Worm (Caenorhabditis elegans) whole organism, midembryonic: ENCODE measurements around the gene twk-12.

Source experiments
- T22C8.4 ChIP-seq: fragments of 200-800 bp; sonication (Bioruptor generic); IDR thresholded peaks from 2 replicates; pipeline ENCODE4 v1.3.6; 2022; ENCODE audit warnings: missing genetic modification characterization, missing compliant biosample characterization
- cog-1 ChIP-seq: sonication (generic microtip); optimal IDR thresholded peaks from 2 replicates; lab custom pipeline; 2016; ENCODE audit warnings: missing genetic modification characterization, missing compliant biosample characterization
- flt-1 ChIP-seq: fragments of 200-800 bp; sonication (Bioruptor generic); IDR thresholded peaks from 2 replicates; pipeline ENCODE4 v1.3.6; 2022; ENCODE audit warnings: missing genetic modification characterization, missing compliant biosample characterization
- klf-2 ChIP-seq: fragments of 200-800 bp; sonication (Bioruptor generic); conservative IDR thresholded peaks from 2 replicates; pipeline ENCODE4 v1.3.6; 2022; ENCODE audit warnings: missing genetic modification reagents, missing genetic modification characterization, missing compliant biosample characterization
- med-1 ChIP-seq: sonication (generic microtip); optimal IDR thresholded peaks from 2 replicates; lab custom pipeline; 2017; ENCODE audit warnings: missing genetic modification characterization, mild to moderate bottlenecking, missing compliant biosample characterization, antibody characterized with exemption, missing genetic modification reagents; ENCODE audit not compliant: insufficient read depth
- ref-1 ChIP-seq: fragments of 200-800 bp; sonication (Bioruptor generic); conservative IDR thresholded peaks from 2 replicates; pipeline ENCODE4 v1.3.6; 2022; ENCODE audit warnings: missing genetic modification reagents, missing genetic modification characterization, missing compliant biosample characterization
- tab-1 ChIP-seq: fragments of 200-800 bp; sonication (Bioruptor generic); IDR thresholded peaks from 2 replicates; pipeline ENCODE4 v1.3.6; 2022; ENCODE audit warnings: missing genetic modification characterization, missing compliant biosample characterization
- ztf-23 ChIP-seq: fragments of 200-800 bp; sonication (Bioruptor generic); IDR thresholded peaks from 2 replicates; pipeline ENCODE4 v1.3.6; 2022; ENCODE audit warnings: missing genetic modification reagents, missing genetic modification characterization, missing compliant biosample characterization
- ztf-29 ChIP-seq: fragments of 200-800 bp; sonication (Bioruptor generic); IDR thresholded peaks from 2 replicates; pipeline ENCODE4 v1.3.6; 2022; ENCODE audit warnings: missing genetic modification reagents, missing genetic modification characterization, missing compliant biosample characterization

The twk-12 gene

ce11 chrV:10681117-10681959 is 14.0 kb downstream of the twk-12 start:
- peak; percentile 4; the same call in 1 of the 2 replicates for TF ChIP-seq flt-1 (GFP tag; lab: Robert Waterston, UW)
- no peak for TF ChIP-seq klf-2 (GFP tag; lab: Robert Waterston, UW)
- TF ChIP-seq tab-1, result no peak
- TF ChIP-seq cog-1 (tag; lab: Kevin White, UChicago), result no peak
- TF ChIP-seq ztf-23 (GFP tag; lab: Robert Waterston, UW), result 0 out of 2 replicates have a peak, but pooled peaks have one; percentile 50
- peak; percentile 42; the same call in 1 of the 2 replicates for TF ChIP-seq ref-1 (GFP tag; lab: Robert Waterston, UW)
- no peak for TF ChIP-seq ztf-29 (GFP tag; lab: Robert Waterston, UW)
- TF ChIP-seq T22C8.4 (GFP tag; lab: Robert Waterston, UW), result peak; percentile 69; the same call in 1 of the 2 replicates

DNA sequence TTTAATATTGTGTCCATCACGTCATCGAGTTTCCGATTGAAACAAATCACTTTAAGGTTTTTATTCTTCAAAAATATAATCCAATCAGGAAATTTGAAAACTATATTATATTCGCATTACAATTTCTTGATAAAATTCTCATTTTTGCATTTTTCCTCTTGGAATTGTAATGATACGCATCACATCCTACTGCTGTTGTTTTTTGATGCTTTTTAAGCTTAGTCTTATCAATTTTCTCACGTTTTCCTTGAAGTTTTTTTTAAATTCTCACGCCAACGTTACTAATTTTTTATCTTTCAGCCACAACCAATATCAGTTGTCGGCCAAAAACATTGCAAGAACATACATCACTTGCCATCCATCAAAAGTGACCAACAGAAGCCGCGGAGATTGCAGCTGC is 14.7 kb downstream of the twk-12 start, which contains the start of gene gsp-1:
TSS of gene gsp-1 (plus strand) at position 301 of the 400 bp plus-strand sequence.
- no peak for TF ChIP-seq flt-1 (GFP tag; lab: Robert Waterston, UW)
- TF ChIP-seq cog-1 (tag; lab: Kevin White, UChicago), result no peak
- TF ChIP-seq med-1 (GFP tag; lab: Kevin White, UChicago), result no peak
- no peak for TF ChIP-seq tab-1
- no peak for TF ChIP-seq ref-1 (GFP tag; lab: Robert Waterston, UW)
- TF ChIP-seq klf-2 (GFP tag; lab: Robert Waterston, UW), result no peak
- TF ChIP-seq ztf-23 (GFP tag; lab: Robert Waterston, UW), result no peak
- TF ChIP-seq ztf-29 (GFP tag; lab: Robert Waterston, UW), result no peak
- no peak for TF ChIP-seq T22C8.4 (GFP tag; lab: Robert Waterston, UW)

DNA sequence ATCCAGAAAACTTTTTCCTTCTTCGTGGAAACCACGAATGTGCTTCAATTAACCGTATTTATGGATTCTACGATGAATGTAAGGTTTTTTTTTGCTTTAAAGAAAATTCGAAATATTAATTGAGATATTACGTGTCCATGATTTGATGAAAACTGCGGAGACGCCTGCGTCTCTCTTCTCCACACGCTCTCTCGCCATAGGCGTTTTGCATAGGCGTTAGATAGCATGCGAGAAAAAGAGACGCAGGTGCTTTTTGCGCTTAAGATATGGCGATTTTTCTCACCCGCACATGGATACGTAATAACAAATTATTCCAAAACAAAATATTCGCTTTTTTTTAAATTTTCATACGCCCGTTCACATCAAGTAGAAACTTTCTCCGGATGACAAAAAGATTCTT is 16.1 kb downstream of the twk-12 start:
- TF ChIP-seq flt-1 (GFP tag; lab: Robert Waterston, UW) (no peak), klf-2 (GFP tag; lab: Robert Waterston, UW) (no peak), ref-1 (GFP tag; lab: Robert Waterston, UW) (no peak), ztf-23 (GFP tag; lab: Robert Waterston, UW) (no peak), tab-1 (no peak), med-1 (GFP tag; lab: Kevin White, UChicago) (no peak), cog-1 (tag; lab: Kevin White, UChicago) (no peak), T22C8.4 (GFP tag; lab: Robert Waterston, UW) (no peak), ztf-29 (GFP tag; lab: Robert Waterston, UW) (no peak)

ce11 chrV:10684748-10685147 is 17.4 kb downstream of the twk-12 start:
- TF ChIP-seq ztf-23 (GFP tag; lab: Robert Waterston, UW) (no peak), cog-1 (tag; lab: Kevin White, UChicago) (no peak), med-1 (GFP tag; lab: Kevin White, UChicago) (no peak), flt-1 (GFP tag; lab: Robert Waterston, UW) (no peak), klf-2 (GFP tag; lab: Robert Waterston, UW) (no peak), ztf-29 (GFP tag; lab: Robert Waterston, UW) (no peak), T22C8.4 (GFP tag; lab: Robert Waterston, UW) (no peak), tab-1 (no peak), ref-1 (GFP tag; lab: Robert Waterston, UW) (no peak)

- TF ChIP-seq ztf-29 (GFP tag; lab: Robert Waterston, UW) (no peak), cog-1 (tag; lab: Kevin White, UChicago) (no peak), ref-1 (GFP tag; lab: Robert Waterston, UW) (no peak), T22C8.4 (GFP tag; lab: Robert Waterston, UW) (no peak), flt-1 (GFP tag; lab: Robert Waterston, UW) (no peak), klf-2 (GFP tag; lab: Robert Waterston, UW) (no peak), tab-1 (no peak), med-1 (GFP tag; lab: Kevin White, UChicago) (no peak), ztf-23 (GFP tag; lab: Robert Waterston, UW) (no peak)
These were observed 20.2 kb downstream of the twk-12 start, which contains the start of gene F29F11.20 for ce11 chrV:10687601-10688000. Gene F29F11.20 (plus strand): TSS chrV:10687901.

- TF ChIP-seq T22C8.4 (GFP tag; lab: Robert Waterston, UW) (no peak), tab-1 (no peak), ztf-23 (GFP tag; lab: Robert Waterston, UW) (no peak), med-1 (GFP tag; lab: Kevin White, UChicago) (no peak), ztf-29 (GFP tag; lab: Robert Waterston, UW) (no peak), flt-1 (GFP tag; lab: Robert Waterston, UW) (no peak), klf-2 (GFP tag; lab: Robert Waterston, UW) (no peak), cog-1 (tag; lab: Kevin White, UChicago) (no peak), ref-1 (GFP tag; lab: Robert Waterston, UW) (no peak)
These were observed 23.9 kb downstream of the twk-12 start for ce11 chrV:10691313-10691712.

DNA sequence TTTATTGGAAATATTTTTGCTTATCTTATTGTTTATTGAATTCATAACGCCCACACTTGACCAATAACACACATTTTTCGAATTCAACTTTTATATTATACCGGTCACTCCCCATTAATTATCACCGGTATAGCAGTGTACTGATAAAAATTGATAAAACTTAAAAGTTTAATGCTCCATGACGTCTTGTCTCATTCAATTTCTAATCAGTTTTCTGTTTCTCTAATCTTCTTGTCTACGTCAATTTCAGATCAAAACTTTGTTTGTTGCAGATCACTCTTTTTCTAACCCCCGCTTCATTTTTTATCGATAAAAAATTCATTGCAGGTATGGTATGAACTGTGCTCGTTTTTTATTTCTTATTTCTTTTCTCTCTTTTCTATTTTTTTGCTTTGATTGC is 26.4 kb downstream of the twk-12 start:
- TF ChIP-seq ztf-29 (GFP tag; lab: Robert Waterston, UW) (no peak), flt-1 (GFP tag; lab: Robert Waterston, UW) (no peak), cog-1 (tag; lab: Kevin White, UChicago) (no peak), ztf-23 (GFP tag; lab: Robert Waterston, UW) (no peak), ref-1 (GFP tag; lab: Robert Waterston, UW) (no peak), T22C8.4 (GFP tag; lab: Robert Waterston, UW) (no peak), med-1 (GFP tag; lab: Kevin White, UChicago) (no peak), klf-2 (GFP tag; lab: Robert Waterston, UW) (no peak), tab-1 (no peak)

DNA sequence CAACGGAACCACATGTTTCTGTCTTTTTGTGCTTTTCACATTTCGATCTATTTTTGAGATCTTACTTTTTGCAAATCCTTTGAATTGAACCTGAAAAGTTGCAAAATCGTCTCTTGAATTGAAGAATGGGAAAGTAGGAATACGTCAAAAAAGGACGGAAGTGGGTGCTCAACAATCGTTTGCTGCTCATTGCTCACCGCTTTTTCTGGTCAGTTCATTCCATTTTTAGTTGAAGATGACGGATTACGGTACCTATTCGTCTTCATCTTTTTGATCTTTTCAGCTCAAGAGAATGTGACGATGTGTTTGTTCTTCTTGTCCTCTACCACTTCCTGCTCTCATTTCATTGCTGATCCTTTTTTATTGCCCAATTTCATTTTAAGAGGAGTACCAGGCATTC is 27.8 kb downstream of the twk-12 start, which contains the start of gene C05A2.4:
TSS of gene C05A2.4 (plus strand) at position 301 of the 400 bp plus-strand sequence.
- TF ChIP-seq ztf-23 (GFP tag; lab: Robert Waterston, UW), result no peak
- TF ChIP-seq cog-1 (tag; lab: Kevin White, UChicago), result no peak
- no peak for TF ChIP-seq klf-2 (GFP tag; lab: Robert Waterston, UW)
- no peak for TF ChIP-seq ztf-29 (GFP tag; lab: Robert Waterston, UW)
- TF ChIP-seq T22C8.4 (GFP tag; lab: Robert Waterston, UW), result no peak
- TF ChIP-seq med-1 (GFP tag; lab: Kevin White, UChicago), result no peak
- no peak for TF ChIP-seq flt-1 (GFP tag; lab: Robert Waterston, UW)
- no peak for TF ChIP-seq tab-1
- no peak for TF ChIP-seq ref-1 (GFP tag; lab: Robert Waterston, UW)
